ENCODE assay signal across 1 fruit fly cellular context in genomic region chr3L:11549432-11549831, dm6.
A peak's percentile ranks its signal among the peaks of the same experiment; 100 is the strongest.
TF ChIP-seq lines count a peak whose summit lies in the region.

No protein-coding gene starts in this region.

TF ChIP-seq in whole organism, prepupa, 60 proteins besides CTCF, POLR2A, EP300 and RAD21 (continued from another document):
- TF ChIP-seq CG15336 (GFP tag; IDR thresholded peaks at IDR 0.05; lab: Robert Waterston, UW) (0 out of 2 replicates have a peak, but pooled peaks have one; percentile 27), CG3032 (tag; optimal IDR thresholded peaks at IDR 0.05; lab: Kevin White, UChicago) (no peak), fd85E (GFP tag; optimal IDR thresholded peaks at IDR 0.05; lab: Kevin White, UChicago) (no peak), topi (GFP tag; optimal IDR thresholded peaks at IDR 0.05; lab: Kevin White, UChicago) (no peak)
TF ChIP-seq in whole organism, prepupa: peak in this region for 6.
